Worm (Caenorhabditis elegans) whole organism, L3 larva: Measurements from ENCODE around the gene Y67H2A.2.

Source experiments
- ama-1 ChIP-seq: fragments of 150-350 bp; optimal IDR thresholded peaks from 2 replicates; lab custom pipeline; 2018
- egl-27 ChIP-seq: sonication (generic microtip); optimal IDR thresholded peaks from 4 replicates; lab custom pipeline; 2017; ENCODE audit warnings: missing biosample characterization, missing genetic modification reagents, missing genetic modification characterization
- fkh-10 ChIP-seq: sonication (generic microtip); optimal IDR thresholded peaks from 2 replicates; lab custom pipeline; 2017; ENCODE audit warnings: missing biosample characterization, missing genetic modification reagents, missing genetic modification characterization
- fkh-2 ChIP-seq: fragments of 150-350 bp; optimal IDR thresholded peaks from 2 replicates; lab custom pipeline; 2014; ENCODE audit warnings: missing biosample characterization, missing genetic modification reagents, missing genetic modification characterization
- fos-1 ChIP-seq: fragments of 150-350 bp; optimal IDR thresholded peaks from 2 replicates; lab custom pipeline; 2014; ENCODE audit warnings: missing biosample characterization, missing genetic modification characterization
- nhr-25 ChIP-seq: sonication (generic microtip); optimal IDR thresholded peaks from 2 replicates; lab custom pipeline; 2017; ENCODE audit warnings: missing biosample characterization, missing genetic modification characterization
- pqm-1 ChIP-seq: fragments of 150-350 bp; optimal IDR thresholded peaks from 2 replicates; lab custom pipeline; 2017; ENCODE audit warnings: missing biosample characterization, missing genetic modification characterization, inconsistent platforms
- snpc-4 ChIP-seq: fragments of 150-350 bp; optimal IDR thresholded peaks from 2 replicates; lab custom pipeline; 2014; ENCODE audit warnings: missing biosample characterization, missing genetic modification characterization

ce11 chrIV:13300591-13300990, 3.0 kb upstream of the Y67H2A.2 start, which contains the start of gene csn-6:
- TF ChIP-seq fos-1 (tag; lab: Kevin White, UChicago) (no peak), fkh-10 (no peak), snpc-4 (tag; lab: Kevin White, UChicago) (no peak), pqm-1 (tag; lab: Kevin White, UChicago) (no peak), ama-1 (peak; percentile 45), egl-27 (tag; lab: Kevin White, UChicago) (no peak), nhr-25 (no peak), fkh-2 (tag; lab: Kevin White, UChicago) (no peak)
